Fruit fly (Drosophila melanogaster) whole organism, embryonic: ENCODE results near the gene dpr18.

Experiments used
- Aef1 ChIP-seq: fragments of 200-800 bp; sonication (Bioruptor generic); IDR thresholded peaks from 3 replicates; pipeline ENCODE4 v1.3.6; 2022; ENCODE audit warnings: missing biosample characterization, missing genetic modification characterization
- Bgb ChIP-seq: fragments of 200-800 bp; sonication (Bioruptor generic); IDR thresholded peaks from 2 replicates; pipeline ENCODE4 v1.3.6; 2022; ENCODE audit warnings: missing biosample characterization, missing genetic modification characterization; ENCODE audit not compliant: partially characterized antibody
- C15 ChIP-seq: fragments of 200-800 bp; sonication (Bioruptor generic); IDR thresholded peaks from 3 replicates; pipeline ENCODE4 v1.3.6; 2022; ENCODE audit warnings: missing biosample characterization, missing genetic modification characterization
- CG10321 ChIP-seq: fragments of 200-800 bp; sonication (Bioruptor generic); IDR thresholded peaks from 2 replicates; pipeline ENCODE4 v1.3.6; 2022; ENCODE audit warnings: missing biosample characterization, missing genetic modification characterization
- CG10431 ChIP-seq: fragments of 200-800 bp; sonication (Bioruptor generic); optimal IDR thresholded peaks from 3 replicates; lab custom pipeline; 2018; ENCODE audit warnings: missing biosample characterization, mild to moderate bottlenecking, missing genetic modification characterization
- CG10543 ChIP-seq: fragments of 200-800 bp; sonication (Bioruptor generic); optimal IDR thresholded peaks from 3 replicates; lab custom pipeline; 2017; ENCODE audit warnings: missing biosample characterization, mild to moderate bottlenecking, missing genetic modification characterization, moderate library complexity
- CG10979 ChIP-seq: fragments of 200-800 bp; sonication (Bioruptor generic); optimal IDR thresholded peaks from 2 replicates; lab custom pipeline; 2018; ENCODE audit warnings: missing biosample characterization, mild to moderate bottlenecking, missing genetic modification characterization, moderate library complexity
- CG11560 ChIP-seq: fragments of 200-800 bp; sonication (Bioruptor generic); IDR thresholded peaks from 3 replicates; pipeline ENCODE4 v1.3.6; 2022; ENCODE audit warnings: missing biosample characterization, missing genetic modification characterization
- CG12744 ChIP-seq: fragments of 200-800 bp; sonication (Bioruptor generic); optimal IDR thresholded peaks from 2 replicates; lab custom pipeline; 2016; ENCODE audit warnings: missing biosample characterization, missing genetic modification characterization
- CG13123 ChIP-seq: fragments of 200-800 bp; sonication (Bioruptor generic); optimal IDR thresholded peaks from 2 replicates; lab custom pipeline; 2016; ENCODE audit warnings: missing biosample characterization, missing genetic modification characterization
- CG13296 ChIP-seq: fragments of 200-800 bp; sonication (Bioruptor generic); optimal IDR thresholded peaks from 3 replicates; lab custom pipeline; 2018; ENCODE audit warnings: missing biosample characterization, mild to moderate bottlenecking, missing genetic modification characterization
- CG16779 ChIP-seq: fragments of 200-800 bp; sonication (Bioruptor generic); IDR thresholded peaks from 2 replicates; pipeline ENCODE4 v1.3.6; 2022; ENCODE audit warnings: missing biosample characterization, missing genetic modification characterization
- CG31365 ChIP-seq: fragments of 200-800 bp; sonication (Bioruptor generic); optimal IDR thresholded peaks from 2 replicates; lab custom pipeline; 2018; ENCODE audit warnings: missing biosample characterization, mild to moderate bottlenecking, missing genetic modification characterization
- CG3726 ChIP-seq: fragments of 200-800 bp; sonication (Bioruptor generic); IDR thresholded peaks from 3 replicates; pipeline ENCODE4, ENCODE4 v1.3.6; 2022; ENCODE audit warnings: missing biosample characterization, missing genetic modification characterization
- CG4360 ChIP-seq: fragments of 200-800 bp; sonication (Bioruptor generic); IDR thresholded peaks from 2 replicates; pipeline ENCODE4 v1.3.6; 2022; ENCODE audit warnings: missing biosample characterization, missing genetic modification characterization
- CG43689 ChIP-seq: fragments of 200-800 bp; sonication (Bioruptor generic); IDR thresholded peaks from 2 replicates; pipeline ENCODE4 v1.3.6; 2022; ENCODE audit warnings: missing biosample characterization, missing genetic modification characterization
- CG6254 ChIP-seq: fragments of 200-800 bp; sonication (Bioruptor generic); optimal IDR thresholded peaks from 3 replicates; lab custom pipeline; 2017; ENCODE audit warnings: mild to moderate bottlenecking, missing biosample characterization, missing genetic modification reagents, missing genetic modification characterization
- CG6272 ChIP-seq: fragments of 200-800 bp; sonication (Bioruptor generic); IDR thresholded peaks from 2 replicates; pipeline ENCODE4 v1.3.6; 2022; ENCODE audit warnings: missing biosample characterization, missing genetic modification characterization
- CG8089 ChIP-seq: fragments of 200-800 bp; sonication (Bioruptor generic); optimal IDR thresholded peaks from 3 replicates; lab custom pipeline; 2016; ENCODE audit warnings: missing biosample characterization, missing genetic modification characterization
- CG8359 ChIP-seq: fragments of 200-800 bp; sonication (Bioruptor generic); optimal IDR thresholded peaks from 2 replicates; lab custom pipeline; 2017; ENCODE audit warnings: missing biosample characterization, mild to moderate bottlenecking, missing genetic modification characterization, borderline replicate concordance
- Dbx ChIP-seq: fragments of 200-800 bp; sonication (Bioruptor generic); IDR thresholded peaks from 3 replicates; pipeline ENCODE4 v1.3.6; 2022; ENCODE audit warnings: missing biosample characterization, missing genetic modification characterization
- Deaf1 ChIP-seq: fragments of 200-800 bp; optimal IDR thresholded peaks from 3 replicates; lab custom pipeline; 2019; ENCODE audit warnings: missing biosample characterization, mild to moderate bottlenecking, missing genetic modification characterization, moderate library complexity
- HLHmδ ChIP-seq: fragments of 200-800 bp; sonication (Bioruptor generic); optimal IDR thresholded peaks from 2 replicates; lab custom pipeline; 2018; ENCODE audit warnings: missing biosample characterization, mild to moderate bottlenecking, missing genetic modification characterization, moderate library complexity
- HmgD ChIP-seq: fragments of 200-800 bp; sonication (Bioruptor generic); optimal IDR thresholded peaks from 3 replicates; lab custom pipeline; 2016; ENCODE audit warnings: missing biosample characterization, missing genetic modification characterization
- Nf-YA ChIP-seq: fragments of 200-800 bp; sonication (Bioruptor generic); IDR thresholded peaks from 2 replicates; pipeline ENCODE4 v1.3.6; 2022; ENCODE audit warnings: missing biosample characterization, missing genetic modification characterization
- Nf-YC ChIP-seq: fragments of 200-800 bp; optimal IDR thresholded peaks from 3 replicates; lab custom pipeline; 2019; ENCODE audit warnings: missing biosample characterization, mild to moderate bottlenecking, missing genetic modification characterization, moderate library complexity
- Six4 ChIP-seq: fragments of 200-800 bp; sonication (Bioruptor generic); optimal IDR thresholded peaks from 2 replicates; lab custom pipeline; 2016; ENCODE audit warnings: missing biosample characterization, missing genetic modification characterization
- Sry-β ChIP-seq: fragments of 200-800 bp; sonication (Bioruptor generic); optimal IDR thresholded peaks from 2 replicates; lab custom pipeline; 2018; ENCODE audit warnings: missing biosample characterization, mild to moderate bottlenecking, missing genetic modification characterization, moderate library complexity
- Sry-δ ChIP-seq: fragments of 200-800 bp; sonication (Bioruptor generic); optimal IDR thresholded peaks from 2 replicates; lab custom pipeline; 2016; ENCODE audit warnings: missing biosample characterization, missing genetic modification characterization
- Ssrp ChIP-seq: fragments of 200-800 bp; sonication (Bioruptor generic); optimal IDR thresholded peaks from 2 replicates; lab custom pipeline; 2018; ENCODE audit warnings: missing biosample characterization, mild to moderate bottlenecking, missing genetic modification characterization, moderate library complexity
- ash1 ChIP-seq: fragments of 200-800 bp; sonication (Bioruptor generic); optimal IDR thresholded peaks from 2 replicates; lab custom pipeline; 2018; ENCODE audit warnings: missing biosample characterization, mild to moderate bottlenecking, missing genetic modification characterization
- bcd ChIP-seq: fragments of 200-800 bp; sonication (Bioruptor generic); optimal IDR thresholded peaks from 2 replicates; lab custom pipeline; 2017; ENCODE audit warnings: missing biosample characterization, mild to moderate bottlenecking, missing genetic modification characterization
- bsh ChIP-seq, 2 experiments: fragments of 200-800 bp; sonication (Bioruptor generic); optimal IDR thresholded peaks; 2 replicates each; lab custom pipeline; 2017 to 2018; ENCODE audit warnings: mild to moderate bottlenecking in 2 of 2, missing biosample characterization in 2 of 2, missing genetic modification characterization in 2 of 2, moderate library complexity in 1 of 2
- cad ChIP-seq: fragments of >200 bp; optimal IDR thresholded peaks from 2 replicates; lab custom pipeline; 2017; ENCODE audit warnings: missing biosample characterization, missing genetic modification characterization
- chm ChIP-seq: fragments of 200-800 bp; sonication (Bioruptor generic); IDR thresholded peaks from 2 replicates; pipeline ENCODE4 v1.3.6; 2022; ENCODE audit warnings: missing biosample characterization, missing genetic modification characterization
- dan ChIP-seq: fragments of 200-800 bp; sonication (Bioruptor generic); IDR thresholded peaks from 2 replicates; pipeline ENCODE4 v1.3.6; 2022; ENCODE audit warnings: missing biosample characterization, missing genetic modification characterization
- her ChIP-seq: fragments of 200-800 bp; sonication (Bioruptor generic); optimal IDR thresholded peaks from 2 replicates; lab custom pipeline; 2016; ENCODE audit warnings: missing biosample characterization, missing genetic modification characterization
- hkb ChIP-seq, 2 experiments: fragments of 200-800 bp in 1 of 2; fragments of >200 bp in 1 of 2; sonication (Bioruptor generic) in 1 of 2; IDR thresholded peaks in 1 of 2; optimal IDR thresholded peaks in 1 of 2; 2 replicates each; pipeline versions ENCODE4 v1.3.6 to Lab custom; 2017 to 2022; ENCODE audit warnings: missing biosample characterization in 1 of 2, missing genetic modification characterization in 1 of 2
- phol ChIP-seq: fragments of 200-800 bp; sonication (Bioruptor generic); optimal IDR thresholded peaks from 3 replicates; lab custom pipeline; 2018; ENCODE audit warnings: missing biosample characterization, mild to moderate bottlenecking, missing genetic modification characterization, moderate library complexity
- pita ChIP-seq: fragments of 200-800 bp; sonication (Bioruptor generic); optimal IDR thresholded peaks from 2 replicates; lab custom pipeline; 2017; ENCODE audit warnings: missing biosample characterization, mild to moderate bottlenecking, missing genetic modification characterization
- row ChIP-seq: fragments of 200-800 bp; sonication (Bioruptor generic); IDR thresholded peaks from 3 replicates; pipeline ENCODE4 v1.3.6; 2022; ENCODE audit warnings: missing biosample characterization, missing genetic modification characterization
- slp2 ChIP-seq: fragments of 200-800 bp; sonication (Bioruptor generic); optimal IDR thresholded peaks from 2 replicates; lab custom pipeline; 2016; ENCODE audit warnings: missing biosample characterization, missing genetic modification characterization
- sr ChIP-seq: fragments of 200-800 bp; sonication (Bioruptor generic); IDR thresholded peaks from 3 replicates; pipeline ENCODE4 v1.3.6; 2022; ENCODE audit warnings: missing biosample characterization, missing genetic modification characterization
- toy ChIP-seq: fragments of 200-800 bp; sonication (Bioruptor generic); IDR thresholded peaks from 2 replicates; pipeline ENCODE4 v1.3.6; 2022; ENCODE audit warnings: missing biosample characterization, missing genetic modification characterization
- unc-4 ChIP-seq: fragments of 200-800 bp; sonication (Bioruptor generic); IDR thresholded peaks from 2 replicates; pipeline ENCODE4 v1.3.6; 2022; ENCODE audit warnings: missing biosample characterization, missing genetic modification characterization; ENCODE audit not compliant: partially characterized antibody
- vnd ChIP-seq: fragments of 200-800 bp; sonication (Bioruptor generic); IDR thresholded peaks from 3 replicates; pipeline ENCODE4 v1.3.6; 2022; ENCODE audit warnings: missing biosample characterization, missing genetic modification characterization; ENCODE audit not compliant: partially characterized antibody

Gene dpr18

dm6 chrX:16091431-16091990, 28.0 kb downstream of the dpr18 start, which contains the start of gene Tob (continued):
- peak; percentile 38 for TF ChIP-seq HmgD (GFP tag; lab: Kevin White, UChicago)
- TF ChIP-seq CG3726 (GFP tag; lab: Robert Waterston, UW), result no peak
- peak; percentile 100 for TF ChIP-seq Deaf1
- TF ChIP-seq CG10321 (GFP tag; lab: Robert Waterston, UW), result no peak
- no peak for TF ChIP-seq CG16779 (GFP tag; lab: Robert Waterston, UW)
- no peak for TF ChIP-seq ash1 (GFP tag; lab: Kevin White, UChicago)
- no peak for TF ChIP-seq dan (GFP tag; lab: Robert Waterston, UW)
- peak; percentile 84 for TF ChIP-seq row (GFP tag; lab: Robert Waterston, UW)
- peak; percentile 41 for TF ChIP-seq HLHmδ (GFP tag; lab: Kevin White, UChicago)
- no peak for TF ChIP-seq CG43689 (GFP tag; lab: Robert Waterston, UW)
- peak; percentile 93 for TF ChIP-seq Sry-β (GFP tag; lab: Kevin White, UChicago)

dm6 chrX:16092614-16093280, 29.2 kb downstream of the dpr18 start:
- TF ChIP-seq her (GFP tag; lab: Kevin White, UChicago) (no peak), Sry-δ (no peak), unc-4 (GFP tag; lab: Robert Waterston, UW) (no peak), slp2 (GFP tag; lab: Kevin White, UChicago) (no peak), CG3726 (GFP tag; lab: Robert Waterston, UW) (no peak), cad (GFP tag; lab: Kevin White, UChicago) (no peak), CG31365 (tag; lab: Kevin White, UChicago) (no peak), Aef1 (GFP tag; lab: Robert Waterston, UW) (no peak), Six4 (GFP tag; lab: Kevin White, UChicago) (no peak), phol (tag; lab: Kevin White, UChicago) (no peak), CG13296 (no peak), C15 (GFP tag; lab: Robert Waterston, UW) (no peak), Bgb (GFP tag; lab: Robert Waterston, UW) (0 out of 2 replicates have a peak, but pooled peaks have one; percentile 26), CG12744 (GFP tag; lab: Kevin White, UChicago) (no peak), CG8359 (no peak), sr (GFP tag; lab: Robert Waterston, UW) (0 out of 3 replicates have a peak, but pooled peaks have one; percentile 27), bsh (GFP tag; optimal IDR thresholded peaks at IDR 0.05; lab: Kevin White, UChicago) (peak; percentile 13 to 14), hkb (optimal IDR thresholded peaks at IDR 0.05; lab: Kevin White, UChicago) (no peak), hkb (GFP tag; IDR thresholded peaks at IDR 0.05; lab: Robert Waterston, UW) (no peak), HLHmδ (GFP tag; lab: Kevin White, UChicago) (no peak), CG4360 (no peak), CG10431 (GFP tag; lab: Kevin White, UChicago) (no peak), Dbx (GFP tag; lab: Robert Waterston, UW) (0 out of 3 replicates have a peak, but pooled peaks have one; percentile 17), vnd (GFP tag; lab: Robert Waterston, UW) (no peak), chm (GFP tag; lab: Robert Waterston, UW) (no peak), CG10979 (tag; lab: Kevin White, UChicago) (no peak), Ssrp (tag; lab: Kevin White, UChicago) (no peak), Nf-YA (GFP tag; lab: Robert Waterston, UW) (no peak), CG6272 (GFP tag; lab: Robert Waterston, UW) (no peak), CG6254 (GFP tag; lab: Kevin White, UChicago) (no peak), CG10543 (GFP tag; lab: Kevin White, UChicago) (peak; percentile 35), pita (GFP tag; lab: Kevin White, UChicago) (no peak), CG13123 (no peak), CG8089 (GFP tag; lab: Kevin White, UChicago) (no peak), Nf-YC (tag; lab: Kevin White, UChicago) (no peak), bcd (no peak), toy (GFP tag; lab: Robert Waterston, UW) (no peak), row (GFP tag; lab: Robert Waterston, UW) (peak; percentile 35; the same call in 1 of the 3 replicates), CG11560 (tag; lab: Robert Waterston, UW) (no peak), Deaf1 (peak; percentile 90)
